Worm (Caenorhabditis elegans) whole organism, late embryonic: Measurements from ENCODE around the gene cyp-35B2.

Experiments used
- Y22D7AL.16 ChIP-seq: sonication (generic microtip); optimal IDR thresholded peaks from 2 replicates; lab custom pipeline; 2016; ENCODE audit warnings: missing genetic modification characterization, missing compliant biosample characterization
- ahr-1 ChIP-seq: sonication (generic microtip); optimal IDR thresholded peaks from 2 replicates; lab custom pipeline; 2016; ENCODE audit warnings: missing genetic modification characterization, missing compliant biosample characterization
- ama-1 ChIP-seq: fragments of 150-350 bp; optimal IDR thresholded peaks from 2 replicates; lab custom pipeline; 2014
- ceh-30 ChIP-seq: fragments of 150-350 bp; optimal IDR thresholded peaks from 2 replicates; lab custom pipeline; 2014; ENCODE audit warnings: missing biosample characterization, missing genetic modification characterization
- dmd-4 ChIP-seq: sonication (generic microtip); optimal IDR thresholded peaks from 2 replicates; lab custom pipeline; 2016; ENCODE audit warnings: borderline replicate concordance, missing genetic modification characterization, missing compliant biosample characterization
- elt-4 ChIP-seq: sonication (generic microtip); optimal IDR thresholded peaks from 2 replicates; lab custom pipeline; 2016; ENCODE audit warnings: missing genetic modification characterization, missing compliant biosample characterization
- eyg-1 ChIP-seq: sonication (generic microtip); optimal IDR thresholded peaks from 2 replicates; lab custom pipeline; 2016; ENCODE audit warnings: missing genotype, missing genetic modification characterization, missing compliant biosample characterization
- mec-3 ChIP-seq: sonication (generic microtip); optimal IDR thresholded peaks from 2 replicates; lab custom pipeline; 2016; ENCODE audit warnings: borderline replicate concordance, missing genetic modification characterization, missing compliant biosample characterization
- nhr-11 ChIP-seq: fragments of 150-350 bp; optimal IDR thresholded peaks from 2 replicates; lab custom pipeline; 2014; ENCODE audit warnings: missing biosample characterization, missing genetic modification characterization
- pag-3 ChIP-seq: sonication (generic microtip); optimal IDR thresholded peaks from 2 replicates; lab custom pipeline; 2016; ENCODE audit warnings: missing compliant biosample characterization, missing genetic modification characterization, borderline replicate concordance
- pax-1 ChIP-seq: fragments of 150-350 bp; optimal IDR thresholded peaks from 2 replicates; lab custom pipeline; 2014; ENCODE audit warnings: missing biosample characterization, missing genetic modification characterization
- pha-4 ChIP-seq: fragments of 150-350 bp; optimal IDR thresholded peaks from 2 replicates; lab custom pipeline; 2018; ENCODE audit warnings: missing biosample characterization, missing genetic modification reagents, missing genetic modification characterization
- pqm-1 ChIP-seq: sonication (generic microtip); optimal IDR thresholded peaks from 2 replicates; lab custom pipeline; 2016; ENCODE audit warnings: missing genetic modification characterization, missing compliant biosample characterization
- tbx-2 ChIP-seq: sonication (generic microtip); optimal IDR thresholded peaks from 2 replicates; lab custom pipeline; 2016; ENCODE audit warnings: missing genetic modification characterization, missing compliant biosample characterization

DNA sequence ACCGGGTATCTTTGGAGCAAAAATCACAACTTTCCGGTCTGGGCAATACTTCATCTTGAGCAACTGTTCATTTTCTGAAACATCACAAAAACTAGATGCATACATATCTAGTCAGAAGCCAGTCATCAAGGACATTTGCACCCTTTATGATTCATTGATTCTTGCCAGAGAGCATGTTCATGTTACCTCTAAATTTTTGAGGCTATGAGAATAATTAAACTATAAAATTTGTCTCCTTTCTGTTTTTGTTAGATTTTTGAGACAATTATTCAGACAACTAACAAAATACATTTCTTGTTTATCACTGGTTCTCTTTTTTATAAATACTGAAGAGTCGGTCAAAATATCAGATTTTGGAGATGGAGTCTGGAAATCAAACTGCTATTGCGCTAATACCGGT is 25.5 kb upstream of the cyp-35B2 start, which contains the start of gene srx-67:
- TF ChIP-seq nhr-11 (tag; lab: Kevin White, UChicago) (no peak), dmd-4 (tag; lab: Kevin White, UChicago) (no peak), pax-1 (tag; lab: Kevin White, UChicago) (no peak), pag-3 (tag; lab: Kevin White, UChicago) (no peak), elt-4 (tag; lab: Kevin White, UChicago) (no peak), ahr-1 (no peak), mec-3 (tag; lab: Kevin White, UChicago) (no peak), ceh-30 (no peak), Y22D7AL.16 (no peak), tbx-2 (tag; lab: Kevin White, UChicago) (no peak), pha-4 (no peak), eyg-1 (tag; lab: Kevin White, UChicago) (no peak), ama-1 (lab: Kevin White, UChicago) (no peak), pqm-1 (tag; lab: Kevin White, UChicago) (no peak)
